Worm (Caenorhabditis elegans) whole organism, mixed stage, embryonic: ENCODE results near the gene C07A4.2.

ENCODE experiments used
- M03D4.4 ChIP-seq: sonication (generic microtip); optimal IDR thresholded peaks from 2 replicates; lab custom pipeline; 2017; ENCODE audit warnings: mild to moderate bottlenecking, missing genetic modification characterization, missing compliant biosample characterization
- blmp-1 ChIP-seq: fragments of 150-350 bp; optimal IDR thresholded peaks from 2 replicates; lab custom pipeline; 2014; ENCODE audit warnings: missing biosample characterization, missing genetic modification characterization
- ceh-39 ChIP-seq: fragments of 150-350 bp; optimal IDR thresholded peaks from 2 replicates; lab custom pipeline; 2014; ENCODE audit warnings: missing biosample characterization, missing genetic modification characterization
- ceh-43 ChIP-seq: fragments of 200-800 bp; sonication (Bioruptor generic); optimal IDR thresholded peaks from 2 replicates; lab custom pipeline; 2018; ENCODE audit warnings: mild to moderate bottlenecking, missing genetic modification characterization, moderate library complexity, missing compliant biosample characterization
- ceh-83 ChIP-seq: fragments of 200-800 bp; sonication (Bioruptor generic); optimal IDR thresholded peaks from 2 replicates; lab custom pipeline; 2018; ENCODE audit warnings: mild to moderate bottlenecking, missing genetic modification characterization, missing compliant biosample characterization
- ces-1 ChIP-seq: fragments of 150-350 bp; optimal IDR thresholded peaks from 2 replicates; lab custom pipeline; 2014; ENCODE audit warnings: missing biosample characterization, missing genetic modification reagents, missing genetic modification characterization
- cnd-1 ChIP-seq: fragments of 200-800 bp; sonication (Bioruptor generic); optimal IDR thresholded peaks from 2 replicates; lab custom pipeline; 2018; ENCODE audit warnings: mild to moderate bottlenecking, missing genetic modification characterization, missing compliant biosample characterization
- elt-1 ChIP-seq: sonication (generic microtip); optimal IDR thresholded peaks from 2 replicates; lab custom pipeline; 2017; ENCODE audit warnings: missing genetic modification characterization, mild to moderate bottlenecking, missing compliant biosample characterization, antibody characterized with exemption, moderate library complexity, borderline replicate concordance; ENCODE audit not compliant: insufficient read depth
- elt-3 ChIP-seq: fragments of 150-350 bp; optimal IDR thresholded peaks from 2 replicates; lab custom pipeline; 2014; ENCODE audit warnings: missing biosample characterization, missing genetic modification characterization
- flh-1 ChIP-seq: fragments of 200-800 bp; sonication (Bioruptor generic); optimal IDR thresholded peaks from 2 replicates; lab custom pipeline; 2018; ENCODE audit warnings: mild to moderate bottlenecking, missing genetic modification characterization, moderate library complexity, missing compliant biosample characterization
- ham-2 ChIP-seq: fragments of 200-800 bp; sonication (Bioruptor generic); optimal IDR thresholded peaks from 2 replicates; lab custom pipeline; 2018; ENCODE audit warnings: mild to moderate bottlenecking, missing genetic modification characterization, missing compliant biosample characterization
- hlh-1 ChIP-seq: fragments of 150-350 bp; optimal IDR thresholded peaks from 2 replicates; lab custom pipeline; 2014; ENCODE audit warnings: missing biosample characterization, missing genetic modification reagents, missing genetic modification characterization
- lin-13 ChIP-seq: fragments of 150-350 bp; optimal IDR thresholded peaks from 2 replicates; lab custom pipeline; 2014; ENCODE audit warnings: missing biosample characterization, missing genetic modification characterization
- lin-32 ChIP-seq: fragments of 200-800 bp; sonication (Bioruptor generic); optimal IDR thresholded peaks from 2 replicates; lab custom pipeline; 2018; ENCODE audit warnings: mild to moderate bottlenecking, missing genetic modification characterization, missing compliant biosample characterization
- lsy-2 ChIP-seq: fragments of 150-350 bp; optimal IDR thresholded peaks from 2 replicates; lab custom pipeline; 2014; ENCODE audit warnings: missing biosample characterization, missing genetic modification characterization
- mab-5 ChIP-seq: fragments of 150-350 bp; optimal IDR thresholded peaks from 2 replicates; lab custom pipeline; 2014; ENCODE audit warnings: missing biosample characterization, missing genetic modification characterization
- mep-1 ChIP-seq: fragments of 150-350 bp; optimal IDR thresholded peaks from 2 replicates; lab custom pipeline; 2017; ENCODE audit warnings: missing biosample characterization, missing genetic modification reagents, missing genetic modification characterization, inconsistent platforms
- mls-2 ChIP-seq: sonication (generic microtip); optimal IDR thresholded peaks from 2 replicates; lab custom pipeline; 2016; ENCODE audit warnings: mild to moderate bottlenecking, missing genetic modification characterization, moderate library complexity, missing compliant biosample characterization
- nhr-12 ChIP-seq: fragments of 150-350 bp; optimal IDR thresholded peaks from 2 replicates; lab custom pipeline; 2014; ENCODE audit warnings: missing biosample characterization, missing genetic modification characterization
- nhr-2 ChIP-seq: fragments of 150-350 bp; optimal IDR thresholded peaks from 2 replicates; lab custom pipeline; 2014; ENCODE audit warnings: missing biosample characterization, missing genetic modification characterization
- nhr-237 ChIP-seq: fragments of 150-350 bp; optimal IDR thresholded peaks from 2 replicates; lab custom pipeline; 2014; ENCODE audit warnings: missing biosample characterization, missing genetic modification characterization
- nhr-28 ChIP-seq: fragments of 150-350 bp; optimal IDR thresholded peaks from 2 replicates; lab custom pipeline; 2014; ENCODE audit warnings: missing biosample characterization, missing genetic modification characterization
- pha-4 ChIP-seq: fragments of 150-350 bp; optimal IDR thresholded peaks from 2 replicates; lab custom pipeline; 2018; ENCODE audit warnings: missing biosample characterization, missing genetic modification reagents, missing genetic modification characterization
- snpc-4 ChIP-seq: fragments of 150-350 bp; optimal IDR thresholded peaks from 2 replicates; lab custom pipeline; 2014; ENCODE audit warnings: missing biosample characterization, missing genetic modification characterization
- sptf-1 ChIP-seq: sonication (generic microtip); optimal IDR thresholded peaks from 2 replicates; lab custom pipeline; 2017; ENCODE audit warnings: mild to moderate bottlenecking, missing genetic modification characterization, moderate library complexity, missing compliant biosample characterization
- tbx-8 ChIP-seq: fragments of 200-800 bp; sonication (Bioruptor generic); optimal IDR thresholded peaks from 2 replicates; lab custom pipeline; 2018; ENCODE audit warnings: mild to moderate bottlenecking, missing genetic modification characterization, moderate library complexity, missing compliant biosample characterization
- unc-120 ChIP-seq: sonication (generic microtip); optimal IDR thresholded peaks from 2 replicates; lab custom pipeline; 2017; ENCODE audit warnings: missing genetic modification characterization, missing compliant biosample characterization; ENCODE audit not compliant: poor library complexity, severe bottlenecking
- unc-39 ChIP-seq: fragments of 150-350 bp; optimal IDR thresholded peaks from 2 replicates; lab custom pipeline; 2014; ENCODE audit warnings: missing biosample characterization, missing genetic modification characterization
- unc-62 ChIP-seq: fragments of 150-350 bp; optimal IDR thresholded peaks from 2 replicates; lab custom pipeline; 2014; ENCODE audit warnings: missing biosample characterization, missing genetic modification reagents, missing genetic modification characterization
- zip-8 ChIP-seq: fragments of 150-350 bp; optimal IDR thresholded peaks from 2 replicates; lab custom pipeline; 2014; ENCODE audit warnings: missing biosample characterization, missing genetic modification characterization
- ztf-11 ChIP-seq: fragments of 150-350 bp; optimal IDR thresholded peaks from 2 replicates; lab custom pipeline; 2014; ENCODE audit warnings: missing biosample characterization, missing genetic modification characterization

Gene C07A4.2

ce11 chrX:10199202-10199601 is 27.2 kb downstream of the C07A4.2 start:
- TF ChIP-seq zip-8 (tag; lab: Kevin White, UChicago) (no peak), elt-3 (tag; lab: Kevin White, UChicago) (no peak), unc-39 (tag; lab: Kevin White, UChicago) (no peak), tbx-8 (GFP tag; lab: Kevin White, UChicago) (no peak), lin-13 (tag; lab: Kevin White, UChicago) (no peak), nhr-237 (tag; lab: Kevin White, UChicago) (no peak), nhr-28 (tag; lab: Kevin White, UChicago) (no peak), mls-2 (no peak), elt-1 (tag; lab: Kevin White, UChicago) (no peak), ceh-43 (GFP tag; lab: Kevin White, UChicago) (no peak), snpc-4 (tag; lab: Kevin White, UChicago) (no peak), mep-1 (no peak), pha-4 (tag; lab: Kevin White, UChicago) (no peak)

ce11 chrX:10203501-10203900 is 31.5 kb downstream of the C07A4.2 start:
- no peak for TF ChIP-seq nhr-2 (tag; lab: Kevin White, UChicago)
- TF ChIP-seq ceh-43 (GFP tag; lab: Kevin White, UChicago): no peak
- TF ChIP-seq snpc-4 (tag; lab: Kevin White, UChicago): no peak
- TF ChIP-seq sptf-1 (tag; lab: Kevin White, UChicago): no peak
- TF ChIP-seq zip-8 (tag; lab: Kevin White, UChicago): peak; percentile 80

ce11 chrX:10204313-10205063 is 32.5 kb downstream of the C07A4.2 start:
- TF ChIP-seq ceh-83 (GFP tag; lab: Kevin White, UChicago) (no peak), tbx-8 (GFP tag; lab: Kevin White, UChicago) (no peak), nhr-28 (tag; lab: Kevin White, UChicago) (no peak), sptf-1 (tag; lab: Kevin White, UChicago) (peak; percentile 21), hlh-1 (tag; lab: Kevin White, UChicago) (no peak), unc-62 (GFP tag; lab: Kevin White, UChicago) (peak; percentile 85), zip-8 (tag; lab: Kevin White, UChicago) (peak; percentile 94), mep-1 (peak; percentile 0), nhr-2 (tag; lab: Kevin White, UChicago) (peak; percentile 70), nhr-237 (tag; lab: Kevin White, UChicago) (no peak), snpc-4 (tag; lab: Kevin White, UChicago) (no peak), mls-2 (peak; percentile 21), pha-4 (tag; lab: Kevin White, UChicago) (no peak), flh-1 (GFP tag; lab: Kevin White, UChicago) (no peak), ces-1 (no peak), lin-32 (GFP tag; lab: Kevin White, UChicago) (no peak), cnd-1 (tag; lab: Kevin White, UChicago) (peak; percentile 57), lin-13 (tag; lab: Kevin White, UChicago) (no peak), unc-120 (tag; lab: Kevin White, UChicago) (no peak), elt-3 (tag; lab: Kevin White, UChicago) (no peak), nhr-12 (tag; lab: Kevin White, UChicago) (no peak), M03D4.4 (tag; lab: Kevin White, UChicago) (no peak), ztf-11 (peak; percentile 24), ham-2 (peak; percentile 40), mab-5 (tag; lab: Kevin White, UChicago) (no peak), lsy-2 (tag; lab: Kevin White, UChicago) (peak; percentile 72), blmp-1 (tag; lab: Kevin White, UChicago) (peak; percentile 53), elt-1 (tag; lab: Kevin White, UChicago) (no peak), ceh-39 (peak; percentile 58)

- peak; percentile 11 for TF ChIP-seq elt-1 (tag; lab: Kevin White, UChicago)
- TF ChIP-seq pha-4 (tag; lab: Kevin White, UChicago): no peak
Observed at ce11 chrX:10205321-10205720, 33.3 kb downstream of the C07A4.2 start, which contains the start of gene sex-1. Gene sex-1 (minus strand): TSS chrX:10205421.
